Fruit fly (Drosophila melanogaster): Measurements from ENCODE around the gene Srp14.
A peak's percentile ranks its signal among the peaks of the same experiment; 100 is the strongest.

Gene Srp14

DNA sequence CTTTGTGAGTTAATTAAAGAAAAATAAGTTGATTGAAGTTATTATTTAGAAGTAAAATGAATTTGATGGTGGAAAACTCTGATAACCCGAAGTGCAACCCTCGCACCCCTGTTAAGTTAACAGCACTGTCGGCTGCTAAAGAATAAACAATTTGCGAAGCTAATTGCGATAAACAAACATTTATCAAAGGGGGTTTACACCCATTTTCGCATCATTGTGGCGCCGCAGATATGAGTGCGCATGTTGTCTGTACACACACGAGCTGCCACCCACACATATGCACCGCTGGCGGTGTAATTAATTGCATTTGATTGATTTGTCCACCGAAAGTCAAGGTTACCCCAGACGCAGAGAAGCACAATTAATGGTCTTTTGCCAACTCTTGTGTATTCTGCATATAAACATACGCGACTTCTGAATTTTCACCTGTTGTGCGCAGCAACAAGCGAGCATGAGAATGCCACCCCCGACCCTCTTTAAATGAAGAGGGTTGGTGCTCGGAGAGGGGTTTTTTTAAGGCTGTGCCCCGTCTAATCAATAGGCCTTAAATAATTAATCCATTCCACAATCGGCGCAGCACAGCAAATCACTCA lies 28.3 kb upstream of the Srp14 start:
- TF ChIP-seq CG8478 (optimal IDR thresholded peaks at IDR 0.05) (no peak), CTCF (optimal IDR thresholded peaks at IDR 0.05) (no peak)

DNA sequence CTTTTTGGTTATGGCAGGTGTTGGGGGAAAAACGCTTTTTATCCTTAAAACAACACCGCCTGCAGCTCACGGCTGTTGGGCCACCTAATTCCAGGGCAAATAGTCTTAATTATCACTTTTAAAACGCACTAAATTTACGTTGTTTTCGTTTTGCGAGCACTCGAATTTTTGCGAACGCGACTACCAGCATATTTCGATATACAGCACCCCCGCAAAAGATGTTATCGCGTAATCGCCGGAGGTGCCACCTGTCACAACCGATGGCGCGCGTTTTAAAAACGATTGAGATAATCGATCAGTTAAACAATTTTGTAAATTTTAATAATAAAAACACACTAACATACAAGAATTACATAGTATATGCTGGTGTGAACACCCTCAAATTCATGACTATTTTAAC lies 27.8 kb upstream of the Srp14 start, which contains the start of gene Stat92E:
Stat92E (minus strand) TSS at position 219 of the 400 bp plus-strand sequence.
- TF ChIP-seq CG8478 (optimal IDR thresholded peaks at IDR 0.05) (no peak), CTCF (optimal IDR thresholded peaks at IDR 0.05) (no peak)

- TF ChIP-seq CTCF (optimal IDR thresholded peaks at IDR 0.05) (no peak), CG8478 (optimal IDR thresholded peaks at IDR 0.05) (no peak)
Observed at dm6 chr3R:20554300-20554699, 25.6 kb upstream of the Srp14 start, which contains the start of gene att-ORFB. TSS of gene att-ORFB (minus strand) at chr3R:20554400.

dm6 chr3R:20555023-20555422 lies 24.9 kb upstream of the Srp14 start:
- TF ChIP-seq CTCF (optimal IDR thresholded peaks at IDR 0.05): no peak
- TF ChIP-seq CG8478 (optimal IDR thresholded peaks at IDR 0.05): no peak

- TF ChIP-seq CTCF (optimal IDR thresholded peaks at IDR 0.05): no peak
- no peak for TF ChIP-seq CG8478 (optimal IDR thresholded peaks at IDR 0.05)
Observed at dm6 chr3R:20555720-20556280, 24.1 kb upstream of the Srp14 start.

DNA sequence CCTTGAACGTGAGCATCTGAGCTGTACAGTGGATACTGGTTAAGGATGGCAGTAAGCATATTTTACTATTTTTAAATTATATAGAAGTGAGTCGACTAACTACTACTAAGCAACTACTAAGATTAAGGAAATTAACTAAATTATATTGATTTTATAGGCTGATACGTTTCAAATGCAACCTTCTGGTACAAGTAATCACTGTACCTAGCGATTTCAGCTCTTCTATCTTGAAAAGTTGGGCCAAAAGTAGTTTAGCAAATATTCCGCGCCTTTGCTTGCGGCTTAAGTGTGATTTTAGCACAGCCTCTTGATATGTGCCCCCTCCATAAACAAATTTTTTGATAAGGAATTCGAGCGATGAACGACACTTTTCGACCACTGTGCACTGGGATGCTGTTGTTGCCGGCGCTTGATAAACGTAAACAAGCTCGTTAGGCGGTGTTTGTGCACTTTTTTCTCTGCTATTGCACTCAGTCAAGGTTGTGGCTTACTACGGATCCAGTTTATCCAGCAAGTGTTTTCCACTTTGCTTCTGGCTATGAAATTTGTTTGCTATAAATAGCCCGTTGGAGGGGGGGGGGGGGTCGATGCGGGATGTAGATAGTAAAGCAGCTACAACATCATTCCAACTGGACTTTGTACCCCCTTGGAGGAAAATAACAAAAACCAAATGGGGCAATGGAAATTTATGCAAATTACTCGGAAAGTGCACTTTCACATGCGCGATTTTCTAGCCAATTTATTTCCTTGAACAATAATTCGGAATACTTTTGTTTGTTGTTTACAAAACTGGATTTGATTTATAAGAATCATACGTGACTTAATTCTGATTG lies 23.4 kb upstream of the Srp14 start:
- TF ChIP-seq CTCF (optimal IDR thresholded peaks at IDR 0.05): no peak
- TF ChIP-seq CG8478 (optimal IDR thresholded peaks at IDR 0.05): no peak

dm6 chr3R:20557114-20557414 lies 22.9 kb upstream of the Srp14 start:
- TF ChIP-seq CG8478 (optimal IDR thresholded peaks at IDR 0.05) (no peak), CTCF (optimal IDR thresholded peaks at IDR 0.05) (no peak)

- no peak for TF ChIP-seq CG8478 (optimal IDR thresholded peaks at IDR 0.05)
- peak; percentile 58 to 66 for TF ChIP-seq CTCF (optimal IDR thresholded peaks at IDR 0.05)
Observed at dm6 chr3R:20557415-20558105, 22.4 kb upstream of the Srp14 start, which contains the start of the genes DPCoAC and CG5180. TSS of gene DPCoAC (minus strand) at chr3R:20557667. TSS of gene CG5180 (plus strand) at chr3R:20557930.

DNA sequence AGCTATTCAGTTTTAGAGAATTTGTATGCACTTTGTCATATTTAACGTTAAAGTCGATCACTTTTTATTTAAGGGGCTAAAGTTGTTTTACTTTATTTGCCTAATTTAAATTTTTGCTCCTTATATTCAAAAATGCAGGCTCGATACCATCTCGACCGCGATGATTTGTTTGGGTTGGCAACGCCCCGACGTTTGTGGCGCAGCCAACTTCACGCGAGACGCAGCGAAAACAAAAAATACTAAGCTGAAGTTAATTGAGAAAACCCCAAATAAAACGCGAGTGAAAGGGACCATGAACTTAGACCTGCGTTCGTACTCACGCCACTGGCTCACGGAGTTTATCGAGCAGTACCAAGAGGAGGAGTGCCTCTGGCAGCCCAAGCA lies 21.8 kb upstream of the Srp14 start:
- no peak for TF ChIP-seq CTCF (optimal IDR thresholded peaks at IDR 0.05)
- TF ChIP-seq CG8478 (optimal IDR thresholded peaks at IDR 0.05): no peak

dm6 chr3R:20560019-20560667 lies 19.8 kb upstream of the Srp14 start, which contains the start of gene CG15922:
TSS of gene CG15922 (minus strand) at chr3R:20560280.
- TF ChIP-seq CG8478 (optimal IDR thresholded peaks at IDR 0.05): no peak
- no peak for TF ChIP-seq CTCF (optimal IDR thresholded peaks at IDR 0.05)

- TF ChIP-seq CG8478 (optimal IDR thresholded peaks at IDR 0.05): no peak
- TF ChIP-seq CTCF (optimal IDR thresholded peaks at IDR 0.05): no peak
Observed at dm6 chr3R:20560668-20561226, 19.2 kb upstream of the Srp14 start, which contains the start of gene CG5191. TSS of gene CG5191 (plus strand) at chr3R:20560865.

dm6 chr3R:20563830-20564421 lies 16.0 kb upstream of the Srp14 start, which contains the start of gene CG10877:
TSS of gene CG10877 (minus strand) at chr3R:20564067.
- TF ChIP-seq CG8478 (optimal IDR thresholded peaks at IDR 0.05) (no peak), CTCF (optimal IDR thresholded peaks at IDR 0.05) (no peak)

DNA sequence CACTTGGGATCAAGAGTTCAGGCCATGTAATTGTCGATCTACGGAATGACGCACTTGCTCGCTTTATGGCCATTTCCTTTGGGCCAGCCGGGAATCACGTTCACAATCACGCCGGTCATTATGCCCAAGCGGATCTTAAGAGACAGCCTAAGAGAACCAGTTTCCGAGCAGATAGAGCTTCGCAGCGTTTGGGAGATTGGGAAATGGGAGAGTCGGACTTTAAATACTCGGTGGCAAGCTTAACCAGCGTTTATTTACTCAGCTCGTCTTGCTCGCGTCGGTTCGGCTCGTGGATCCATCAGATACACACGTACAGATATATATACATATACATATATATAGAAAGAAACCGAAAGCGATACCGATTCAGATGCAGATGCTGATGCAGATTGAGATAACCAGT lies 14.4 kb upstream of the Srp14 start:
- TF ChIP-seq CTCF (optimal IDR thresholded peaks at IDR 0.05) (no peak), CG8478 (optimal IDR thresholded peaks at IDR 0.05) (no peak)

Data from S2 (cell line).